Fruit fly (Drosophila melanogaster) whole organism, embryonic: Measurements from ENCODE around the gene CheB93b.

ENCODE experiments used
- Abd-B ChIP-seq: fragments of 200-800 bp; sonication (Bioruptor generic); optimal IDR thresholded peaks from 2 replicates; lab custom pipeline; 2018; ENCODE audit warnings: missing biosample characterization, mild to moderate bottlenecking, missing genetic modification characterization, moderate library complexity
- Adf1 ChIP-seq: fragments of 200-800 bp; sonication (Bioruptor generic); IDR thresholded peaks from 2 replicates; pipeline ENCODE4 v1.3.6; 2022; ENCODE audit warnings: missing biosample characterization, missing genetic modification characterization
- Blimp-1 ChIP-seq: fragments of 200-800 bp; sonication (Bioruptor generic); optimal IDR thresholded peaks from 3 replicates; lab custom pipeline; 2018; ENCODE audit warnings: missing biosample characterization, missing genetic modification characterization, mild to moderate bottlenecking, moderate library complexity, missing genetic modification reagents
- Bteb2 ChIP-seq: fragments of 200-800 bp; sonication (Bioruptor generic); optimal IDR thresholded peaks from 2 replicates; lab custom pipeline; 2016; ENCODE audit warnings: missing biosample characterization, missing genetic modification characterization
- CG10431 ChIP-seq: fragments of 200-800 bp; sonication (Bioruptor generic); optimal IDR thresholded peaks from 3 replicates; lab custom pipeline; 2018; ENCODE audit warnings: missing biosample characterization, mild to moderate bottlenecking, missing genetic modification characterization
- CG10543 ChIP-seq: fragments of 200-800 bp; sonication (Bioruptor generic); optimal IDR thresholded peaks from 3 replicates; lab custom pipeline; 2017; ENCODE audit warnings: missing biosample characterization, mild to moderate bottlenecking, missing genetic modification characterization, moderate library complexity
- CG11085 ChIP-seq: fragments of 200-800 bp; sonication (Bioruptor generic); IDR thresholded peaks from 2 replicates; pipeline ENCODE4 v1.3.6; 2022; ENCODE audit warnings: missing biosample characterization, missing genetic modification characterization
- CG12659 ChIP-seq: fragments of 200-800 bp; sonication (Bioruptor generic); optimal IDR thresholded peaks from 3 replicates; lab custom pipeline; 2017; ENCODE audit warnings: mild to moderate bottlenecking, missing biosample characterization, missing genetic modification reagents, missing genetic modification characterization
- CG14050 ChIP-seq: fragments of 200-800 bp; sonication (Bioruptor generic); IDR thresholded peaks from 3 replicates; pipeline ENCODE4 v1.3.6; 2022; ENCODE audit warnings: missing biosample characterization, missing genetic modification characterization
- CG1529 ChIP-seq: fragments of 200-800 bp; sonication (Bioruptor generic); optimal IDR thresholded peaks from 3 replicates; lab custom pipeline; 2018; ENCODE audit warnings: missing biosample characterization, missing genetic modification characterization
- CG15514 ChIP-seq: fragments of 200-800 bp; sonication (Bioruptor generic); optimal IDR thresholded peaks from 3 replicates; lab custom pipeline; 2017; ENCODE audit warnings: missing biosample characterization, missing genetic modification characterization, mild to moderate bottlenecking, moderate library complexity, missing genetic modification reagents
- CG16815 ChIP-seq: fragments of 200-800 bp; sonication (Bioruptor generic); optimal IDR thresholded peaks from 3 replicates; lab custom pipeline; 2017; ENCODE audit warnings: missing biosample characterization, mild to moderate bottlenecking, missing genetic modification characterization
- CG17361 ChIP-seq: fragments of 200-800 bp; sonication (Bioruptor generic); IDR thresholded peaks from 3 replicates; pipeline ENCODE4 v1.3.6; 2022; ENCODE audit warnings: missing biosample characterization, missing genetic modification characterization
- CG17802 ChIP-seq: fragments of 200-800 bp; sonication (Bioruptor generic); optimal IDR thresholded peaks from 2 replicates; lab custom pipeline; 2018; ENCODE audit warnings: missing biosample characterization, mild to moderate bottlenecking, missing genetic modification characterization, moderate library complexity
- CG30020 ChIP-seq: fragments of 200-800 bp; optimal IDR thresholded peaks from 2 replicates; lab custom pipeline; 2019; ENCODE audit warnings: missing biosample characterization, mild to moderate bottlenecking, missing genetic modification characterization, moderate library complexity
- CG3838 ChIP-seq: fragments of 200-800 bp; sonication (Bioruptor generic); optimal IDR thresholded peaks from 3 replicates; lab custom pipeline; 2016; ENCODE audit warnings: missing biosample characterization, missing genetic modification characterization
- CG6689 ChIP-seq: fragments of 200-800 bp; sonication (Bioruptor generic); IDR thresholded peaks from 2 replicates; pipeline ENCODE4 v1.3.6; 2022; ENCODE audit warnings: missing biosample characterization, missing genetic modification characterization
- Dek ChIP-seq: fragments of 200-800 bp; sonication (Bioruptor generic); optimal IDR thresholded peaks from 3 replicates; lab custom pipeline; 2019; ENCODE audit warnings: missing biosample characterization, mild to moderate bottlenecking, missing genetic modification characterization, moderate library complexity
- Dip2 ChIP-seq: fragments of 200-800 bp; sonication (Bioruptor generic); IDR thresholded peaks from 2 replicates; pipeline ENCODE4 v1.3.6; 2022; ENCODE audit warnings: missing biosample characterization, missing genetic modification characterization
- Doc2 ChIP-seq: fragments of 200-800 bp; sonication (Bioruptor generic); IDR thresholded peaks from 2 replicates; pipeline ENCODE4 v1.3.6; 2022; ENCODE audit warnings: missing biosample characterization, missing genetic modification characterization
- Ets97D ChIP-seq: fragments of 200-800 bp; sonication (Bioruptor generic); optimal IDR thresholded peaks from 3 replicates; lab custom pipeline; 2016; ENCODE audit warnings: missing biosample characterization, missing genetic modification characterization
- H15 ChIP-seq: fragments of 200-800 bp; sonication (Bioruptor generic); IDR thresholded peaks from 3 replicates; pipeline ENCODE4 v1.3.6; 2022; ENCODE audit warnings: missing biosample characterization, missing genetic modification characterization
- HLH54F ChIP-seq: fragments of 200-800 bp; sonication (Bioruptor generic); optimal IDR thresholded peaks from 3 replicates; lab custom pipeline; 2016; ENCODE audit warnings: missing biosample characterization, missing genetic modification characterization
- Hand ChIP-seq: fragments of 200-800 bp; sonication (Bioruptor generic); optimal IDR thresholded peaks from 2 replicates; lab custom pipeline; 2017; ENCODE audit warnings: mild to moderate bottlenecking, missing biosample characterization, missing genetic modification reagents, missing genetic modification characterization
- Hsf ChIP-seq: fragments of 200-800 bp; sonication (Bioruptor generic); optimal IDR thresholded peaks from 3 replicates; lab custom pipeline; 2016; ENCODE audit warnings: missing biosample characterization, missing genetic modification characterization
- Kr ChIP-seq: fragments of 200-800 bp; sonication (Bioruptor generic); optimal IDR thresholded peaks from 2 replicates; lab custom pipeline; 2017; ENCODE audit warnings: missing biosample characterization, mild to moderate bottlenecking, missing genetic modification characterization
- MBD-R2 ChIP-seq: fragments of 200-800 bp; sonication (Bioruptor generic); IDR thresholded peaks from 2 replicates; pipeline ENCODE4 v1.3.6; 2022; ENCODE audit warnings: missing biosample characterization, missing genetic modification characterization
- NC2α ChIP-seq: fragments of 200-800 bp; sonication (Bioruptor generic); optimal IDR thresholded peaks from 2 replicates; lab custom pipeline; 2016; ENCODE audit warnings: missing biosample characterization, missing genetic modification characterization
- Optix ChIP-seq: fragments of 200-800 bp; sonication (Bioruptor generic); IDR thresholded peaks from 3 replicates; pipeline ENCODE4 v1.3.6; 2022; ENCODE audit warnings: missing biosample characterization, missing genetic modification characterization
- PHDP ChIP-seq: fragments of 200-800 bp; sonication (Bioruptor generic); optimal IDR thresholded peaks from 3 replicates; lab custom pipeline; 2018; ENCODE audit warnings: missing biosample characterization, mild to moderate bottlenecking, missing genetic modification characterization, moderate library complexity
- Ravus ChIP-seq: fragments of 200-800 bp; sonication (Bioruptor generic); IDR thresholded peaks from 2 replicates; pipeline ENCODE4 v1.3.6; 2022; ENCODE audit warnings: missing biosample characterization, missing genetic modification characterization
- ab ChIP-seq: fragments of 200-800 bp; sonication (Bioruptor generic); optimal IDR thresholded peaks from 2 replicates; lab custom pipeline; 2016; ENCODE audit warnings: missing biosample characterization, missing genetic modification characterization
- ash1 ChIP-seq: fragments of 200-800 bp; sonication (Bioruptor generic); optimal IDR thresholded peaks from 2 replicates; lab custom pipeline; 2018; ENCODE audit warnings: missing biosample characterization, mild to moderate bottlenecking, missing genetic modification characterization
- bsh ChIP-seq, 2 experiments: fragments of 200-800 bp; sonication (Bioruptor generic); optimal IDR thresholded peaks; 2 replicates each; lab custom pipeline; 2017 to 2018; ENCODE audit warnings: mild to moderate bottlenecking in 2 of 2, missing biosample characterization in 2 of 2, missing genetic modification characterization in 2 of 2, moderate library complexity in 1 of 2
- ewg ChIP-seq: fragments of 200-800 bp; sonication (Bioruptor generic); optimal IDR thresholded peaks from 3 replicates; lab custom pipeline; 2017; ENCODE audit warnings: mild to moderate bottlenecking, missing biosample characterization, missing genetic modification reagents, missing genetic modification characterization
- fru ChIP-seq: fragments of >200 bp; optimal IDR thresholded peaks from 2 replicates; lab custom pipeline; 2017
- hth ChIP-seq: fragments of >200 bp; optimal IDR thresholded peaks from 2 replicates; lab custom pipeline; 2017; ENCODE audit warnings: inconsistent platforms
- kah ChIP-seq: fragments of 200-800 bp; sonication (Bioruptor generic); optimal IDR thresholded peaks from 2 replicates; lab custom pipeline; 2018; ENCODE audit warnings: missing biosample characterization, mild to moderate bottlenecking, missing genetic modification characterization
- lab ChIP-seq: fragments of 200-800 bp; sonication (Bioruptor generic); optimal IDR thresholded peaks from 3 replicates; lab custom pipeline; 2017; ENCODE audit warnings: missing biosample characterization, missing genetic modification characterization, mild to moderate bottlenecking, moderate library complexity, missing genetic modification reagents
- lilli ChIP-seq: fragments of 200-800 bp; sonication (Bioruptor generic); optimal IDR thresholded peaks from 3 replicates; lab custom pipeline; 2016; ENCODE audit warnings: missing biosample characterization, missing genetic modification characterization
- lola ChIP-seq, 3 experiments: fragments of >200 bp in 2 of 3; fragments of 200-800 bp in 1 of 3; sonication (Bioruptor generic) in 1 of 3; optimal IDR thresholded peaks; 2 replicates each; lab custom pipeline; 2017 to 2019; ENCODE audit warnings: missing biosample characterization in 3 of 3, missing genetic modification characterization in 3 of 3, mild to moderate bottlenecking in 1 of 3, moderate library complexity in 1 of 3
- org-1 ChIP-seq: fragments of 200-800 bp; sonication (Bioruptor generic); optimal IDR thresholded peaks from 2 replicates; lab custom pipeline; 2017; ENCODE audit warnings: missing biosample characterization, missing genetic modification characterization
- otp ChIP-seq: fragments of 200-800 bp; sonication (Bioruptor generic); IDR thresholded peaks from 3 replicates; pipeline ENCODE4, ENCODE4 v1.3.6; 2022; ENCODE audit warnings: missing biosample characterization, missing genetic modification characterization
- peb ChIP-seq: fragments of 200-800 bp; sonication (Bioruptor generic); IDR thresholded peaks from 2 replicates; pipeline ENCODE4 v1.3.6; 2022; ENCODE audit warnings: missing biosample characterization, missing genetic modification characterization
- rib ChIP-seq: fragments of 200-800 bp; sonication (Bioruptor generic); IDR thresholded peaks from 2 replicates; pipeline ENCODE4 v1.3.6; 2022; ENCODE audit warnings: missing biosample characterization, missing genetic modification characterization
- shn ChIP-seq: fragments of 200-800 bp; sonication (Bioruptor generic); optimal IDR thresholded peaks from 3 replicates; lab custom pipeline; 2016; ENCODE audit warnings: missing biosample characterization, missing genetic modification characterization
- so ChIP-seq: fragments of 200-800 bp; sonication (Bioruptor generic); IDR thresholded peaks from 3 replicates; pipeline ENCODE4 v1.3.6; 2022; ENCODE audit warnings: missing biosample characterization, missing genetic modification characterization
- tll ChIP-seq, 2 experiments: fragments of 200-800 bp in 1 of 2; fragments of >200 bp in 1 of 2; sonication (Bioruptor generic) in 1 of 2; optimal IDR thresholded peaks; 2 replicates each; lab custom pipeline; 2017 to 2019; ENCODE audit warnings: missing biosample characterization in 2 of 2, missing genetic modification characterization in 2 of 2, mild to moderate bottlenecking in 1 of 2, moderate library complexity in 1 of 2
- tup ChIP-seq: fragments of 200-800 bp; sonication (Bioruptor generic); optimal IDR thresholded peaks from 2 replicates; lab custom pipeline; 2016; ENCODE audit warnings: missing biosample characterization, mild to moderate bottlenecking, missing genetic modification characterization, moderate library complexity

CheB93b gene

dm6 chr3R:21373403-21374326 is 35.3 kb upstream of the CheB93b start (continued):
- TF ChIP-seq Dip2 (GFP tag; lab: Robert Waterston, UW) (no peak), lola (GFP tag; optimal IDR thresholded peaks at IDR 0.05; lab: Kevin White, UChicago) (no peak), ab (GFP tag; lab: Kevin White, UChicago) (no peak), H15 (GFP tag; lab: Robert Waterston, UW) (no peak), Adf1 (peak; percentile 25; the same call in 1 of the 2 replicates), fru (lab: Kevin White, UChicago) (no peak), Optix (GFP tag; lab: Robert Waterston, UW) (no peak), CG12659 (GFP tag; lab: Kevin White, UChicago) (peak; percentile 73), rib (GFP tag; lab: Robert Waterston, UW) (no peak), CG6689 (GFP tag; lab: Robert Waterston, UW) (no peak), bsh (GFP tag; optimal IDR thresholded peaks at IDR 0.05; lab: Kevin White, UChicago) (no peak), CG16815 (no peak), otp (peak; percentile 76), MBD-R2 (GFP tag; lab: Robert Waterston, UW) (peak; percentile 93), ash1 (GFP tag; lab: Kevin White, UChicago) (no peak), kah (no peak), Ravus (GFP tag; lab: Robert Waterston, UW) (no peak), tll (GFP tag; optimal IDR thresholded peaks at IDR 0.05; lab: Kevin White, UChicago) (no peak), HLH54F (no peak), NC2α (GFP tag; lab: Kevin White, UChicago) (no peak), CG17802 (tag; lab: Kevin White, UChicago) (peak; percentile 36), CG30020 (tag; lab: Kevin White, UChicago) (peak; percentile 59), tup (GFP tag; lab: Kevin White, UChicago) (no peak), ewg (GFP tag; lab: Kevin White, UChicago) (no peak), Kr (GFP tag; lab: Kevin White, UChicago) (no peak), CG10431 (GFP tag; lab: Kevin White, UChicago) (peak; percentile 10), Doc2 (GFP tag; lab: Robert Waterston, UW) (no peak), lab (GFP tag; lab: Kevin White, UChicago) (no peak), peb (GFP tag; lab: Robert Waterston, UW) (no peak), CG11085 (GFP tag; lab: Robert Waterston, UW) (0 out of 2 replicates have a peak, but pooled peaks have one; percentile 17), PHDP (no peak), Dek (tag; lab: Kevin White, UChicago) (no peak), CG3838 (GFP tag; lab: Kevin White, UChicago) (no peak), so (no peak), Hsf (GFP tag; lab: Kevin White, UChicago) (no peak), Hand (no peak), org-1 (GFP tag; lab: Kevin White, UChicago) (no peak), CG17361 (GFP tag; lab: Robert Waterston, UW) (peak; percentile 55; the same call in 1 of the 3 replicates), Ets97D (peak; percentile 79), CG14050 (no peak), Abd-B (GFP tag; lab: Kevin White, UChicago) (peak; percentile 59), CG1529 (GFP tag; lab: Kevin White, UChicago) (no peak), hth (lab: Kevin White, UChicago) (no peak), lilli (GFP tag; lab: Kevin White, UChicago) (peak; percentile 2), Blimp-1 (GFP tag; lab: Kevin White, UChicago) (no peak), shn (GFP tag; lab: Kevin White, UChicago) (no peak), Bteb2 (no peak), CG15514 (GFP tag; lab: Kevin White, UChicago) (peak; percentile 75), CG10543 (GFP tag; lab: Kevin White, UChicago) (peak; percentile 79)
